Fruit fly (Drosophila melanogaster): ENCODE measurements around the gene Syx17.

dm6 chr3L:4417068-4417467, 13.8 kb downstream of the Syx17 start:
- TF ChIP-seq CG8478 (optimal IDR thresholded peaks at IDR 0.05) (no peak), CTCF (optimal IDR thresholded peaks at IDR 0.05) (no peak)

Measured in S2 (cell line).